Worm (Caenorhabditis elegans) whole organism, L4 larva: ENCODE data around the gene fbxb-71.

Experiments used
- F49E8.2 ChIP-seq: sonication (generic microtip); optimal IDR thresholded peaks from 2 replicates; lab custom pipeline; 2016; ENCODE audit warnings: missing compliant biosample characterization, mild to moderate bottlenecking, missing genetic modification characterization, borderline replicate concordance
- R02D3.7 ChIP-seq: fragments of 150-350 bp; sonication (generic microtip); optimal IDR thresholded peaks from 3 replicates; lab custom pipeline; 2014; ENCODE audit warnings: missing biosample characterization, missing genetic modification characterization
- T20F7.1 ChIP-seq: fragments of 200-800 bp; sonication (Bioruptor generic); optimal IDR thresholded peaks from 2 replicates; lab custom pipeline; 2018; ENCODE audit warnings: mild to moderate bottlenecking, missing genetic modification characterization, missing compliant biosample characterization
- ZK337.2 ChIP-seq: fragments of 200-800 bp; sonication (Bioruptor generic); IDR thresholded peaks from 2 replicates; pipeline ENCODE4 v1.3.6; 2022; ENCODE audit warnings: missing genetic modification reagents, missing genetic modification characterization, missing compliant biosample characterization
- ZK546.5 ChIP-seq, 2 experiments: sonication (generic microtip); optimal IDR thresholded peaks; 2 replicates each; lab custom pipeline; 2017; ENCODE audit warnings: missing biosample characterization in 2 of 2, missing genetic modification characterization in 2 of 2
- aha-1 ChIP-seq: fragments of 150-350 bp; peaks from one replicate; lab custom pipeline; 2014; ENCODE audit warnings: missing biosample characterization, missing genetic modification characterization
- ama-1 ChIP-seq: fragments of 150-350 bp; optimal IDR thresholded peaks from 2 replicates; lab custom pipeline; 2014; ENCODE audit warnings: inconsistent platforms, mixed read lengths
- attf-4 ChIP-seq: sonication (generic microtip); optimal IDR thresholded peaks from 3 replicates; lab custom pipeline; 2017; ENCODE audit warnings: missing biosample characterization, missing genetic modification characterization
- ceh-28 ChIP-seq: fragments of 150-350 bp; optimal IDR thresholded peaks from 2 replicates; lab custom pipeline; 2014; ENCODE audit warnings: missing biosample characterization, missing genetic modification reagents, missing genetic modification characterization
- ceh-32 ChIP-seq: sonication (generic microtip); optimal IDR thresholded peaks from 2 replicates; lab custom pipeline; 2016; ENCODE audit warnings: mild to moderate bottlenecking, missing genetic modification characterization, missing compliant biosample characterization; ENCODE audit not compliant: poor library complexity
- ceh-44 ChIP-seq: fragments of 200-800 bp; sonication (Bioruptor generic); IDR thresholded peaks from 2 replicates; pipeline ENCODE4 v1.3.6; 2022; ENCODE audit warnings: missing genetic modification reagents, missing genetic modification characterization, missing compliant biosample characterization
- ceh-82 ChIP-seq: sonication (generic microtip); optimal IDR thresholded peaks from 2 replicates; lab custom pipeline; 2017; ENCODE audit warnings: missing biosample characterization, missing genetic modification characterization
- daf-16 ChIP-seq, 3 experiments: sonication (generic microtip); optimal IDR thresholded peaks; 2 replicates each; lab custom pipeline; 2016 to 2017; ENCODE audit warnings: missing genetic modification characterization in 3 of 3, missing genetic modification reagents in 3 of 3, mild to moderate bottlenecking in 2 of 3, missing compliant biosample characterization in 2 of 3, missing biosample characterization in 1 of 3, moderate library complexity in 1 of 3
- daf-19 ChIP-seq: fragments of 200-800 bp; sonication (Bioruptor generic); conservative IDR thresholded peaks from 2 replicates; pipeline ENCODE4 v1.3.6; 2022; ENCODE audit warnings: missing genetic modification characterization, missing compliant biosample characterization
- daf-8 ChIP-seq: fragments of 200-800 bp; sonication (Bioruptor generic); IDR thresholded peaks from 2 replicates; pipeline ENCODE4 v1.3.6; 2022; ENCODE audit warnings: missing genetic modification characterization, missing compliant biosample characterization
- dmd-6 ChIP-seq: fragments of 200-800 bp; sonication (Bioruptor generic); IDR thresholded peaks from 2 replicates; pipeline ENCODE4 v1.3.6; 2022; ENCODE audit warnings: missing genetic modification reagents, missing genetic modification characterization, missing compliant biosample characterization
- dpl-1 ChIP-seq: fragments of 150-350 bp; optimal IDR thresholded peaks from 2 replicates; lab custom pipeline; 2014; ENCODE audit warnings: missing biosample characterization, missing genetic modification reagents, missing genetic modification characterization
- dve-1 ChIP-seq: sonication (generic microtip); optimal IDR thresholded peaks from 2 replicates; lab custom pipeline; 2017; ENCODE audit warnings: antibody characterized with exemption, mild to moderate bottlenecking, missing genetic modification characterization, missing compliant biosample characterization; ENCODE audit not compliant: insufficient read depth
- egl-43 ChIP-seq: fragments of 200-800 bp; sonication (Bioruptor generic); IDR thresholded peaks from 2 replicates; pipeline ENCODE4 v1.3.6; 2022; ENCODE audit warnings: missing genetic modification reagents, missing genetic modification characterization, missing compliant biosample characterization
- fkh-10 ChIP-seq: fragments of 150-350 bp; optimal IDR thresholded peaks from 2 replicates; lab custom pipeline; 2014; ENCODE audit warnings: missing biosample characterization, missing genetic modification reagents, missing genetic modification characterization
- hif-1 ChIP-seq, 2 experiments: sonication (generic microtip); optimal IDR thresholded peaks; 2 replicates each; lab custom pipeline; 2016 to 2017; ENCODE audit warnings: missing compliant biosample characterization in 2 of 2, missing genetic modification characterization in 2 of 2, missing genetic modification reagents in 2 of 2, missing genotype in 2 of 2, mild to moderate bottlenecking in 1 of 2
- hlh-11 ChIP-seq: fragments of 200-800 bp; sonication (Bioruptor generic); optimal IDR thresholded peaks from 2 replicates; lab custom pipeline; 2018; ENCODE audit warnings: mild to moderate bottlenecking, missing genetic modification characterization, missing compliant biosample characterization
- lin-13 ChIP-seq: fragments of 150-350 bp; optimal IDR thresholded peaks from 2 replicates; lab custom pipeline; 2014; ENCODE audit warnings: missing biosample characterization, missing genetic modification reagents, missing genetic modification characterization
- madf-5 ChIP-seq, 2 experiments: fragments of 200-800 bp; sonication (Bioruptor generic); IDR thresholded peaks; 2 replicates each; pipeline ENCODE4 v1.3.6; 2022; ENCODE audit warnings: missing compliant biosample characterization in 2 of 2, missing genetic modification characterization in 2 of 2
- mdl-1 ChIP-seq, 2 experiments: fragments of 150-350 bp in 1 of 2; sonication (generic microtip) in 1 of 2; optimal IDR thresholded peaks; 2 replicates each; lab custom pipeline; 2014 to 2017; ENCODE audit warnings: missing biosample characterization in 2 of 2, missing genetic modification characterization in 2 of 2
- mxl-2 ChIP-seq: fragments of 200-800 bp; sonication (Bioruptor generic); conservative IDR thresholded peaks from 2 replicates; pipeline ENCODE4 v1.3.6; 2022; ENCODE audit warnings: missing genetic modification reagents, missing genetic modification characterization, missing compliant biosample characterization
- nhr-102 ChIP-seq: sonication (generic microtip); optimal IDR thresholded peaks from 2 replicates; lab custom pipeline; 2016; ENCODE audit warnings: mild to moderate bottlenecking, missing genetic modification characterization, moderate library complexity, missing compliant biosample characterization
- nhr-111 ChIP-seq: fragments of 200-800 bp; sonication (Bioruptor generic); optimal IDR thresholded peaks from 2 replicates; lab custom pipeline; 2018; ENCODE audit warnings: mild to moderate bottlenecking, missing genetic modification characterization, missing compliant biosample characterization
- nhr-28 ChIP-seq: fragments of 150-350 bp; optimal IDR thresholded peaks from 2 replicates; lab custom pipeline; 2014; ENCODE audit warnings: missing biosample characterization, missing genetic modification characterization
- nhr-42 ChIP-seq: fragments of 200-800 bp; sonication (Bioruptor generic); IDR thresholded peaks from 2 replicates; pipeline ENCODE4 v1.3.6; 2022; ENCODE audit warnings: missing genetic modification characterization, missing compliant biosample characterization
- nhr-77 ChIP-seq: fragments of 150-350 bp; optimal IDR thresholded peaks from 2 replicates; lab custom pipeline; 2014; ENCODE audit warnings: missing biosample characterization, missing genetic modification characterization
- pha-4 ChIP-seq, 2 experiments: fragments of 150-350 bp in 1 of 2; fragments of 200-800 bp in 1 of 2; sonication (Bioruptor generic) in 1 of 2; IDR thresholded peaks in 1 of 2; optimal IDR thresholded peaks in 1 of 2; 2 replicates each; pipeline versions ENCODE4 v1.3.6 to Lab custom; 2014 to 2022; ENCODE audit warnings: missing genetic modification characterization in 2 of 2, missing genetic modification reagents in 2 of 2, missing biosample characterization in 1 of 2, missing compliant biosample characterization in 1 of 2
- php-3 ChIP-seq: fragments of 200-800 bp; sonication (Bioruptor generic); IDR thresholded peaks from 2 replicates; pipeline ENCODE4 v1.3.6; 2022; ENCODE audit warnings: missing genetic modification reagents, missing genetic modification characterization, missing compliant biosample characterization
- pqm-1 ChIP-seq: sonication (generic microtip); optimal IDR thresholded peaks from 2 replicates; lab custom pipeline; 2017; ENCODE audit warnings: missing biosample characterization, missing genetic modification characterization
- set-16 ChIP-seq: fragments of 200-800 bp; sonication (Bioruptor generic); IDR thresholded peaks from 2 replicates; pipeline ENCODE4 v1.3.6; 2022; ENCODE audit warnings: missing genetic modification reagents, missing genetic modification characterization, missing compliant biosample characterization
- unc-39 ChIP-seq: sonication (generic microtip); optimal IDR thresholded peaks from 2 replicates; lab custom pipeline; 2017; ENCODE audit warnings: missing biosample characterization, missing genetic modification characterization
- vab-7 ChIP-seq: fragments of 200-800 bp; sonication (Bioruptor generic); IDR thresholded peaks from 2 replicates; pipeline ENCODE4 v1.3.6; 2022; ENCODE audit warnings: missing genetic modification reagents, missing genetic modification characterization, missing compliant biosample characterization
- zag-1 ChIP-seq: fragments of 150-350 bp; optimal IDR thresholded peaks from 2 replicates; lab custom pipeline; 2014; ENCODE audit warnings: missing biosample characterization, missing genetic modification characterization
- zfp-2 ChIP-seq: sonication (generic microtip); optimal IDR thresholded peaks from 2 replicates; lab custom pipeline; 2016; ENCODE audit warnings: mild to moderate bottlenecking, missing genetic modification characterization, missing compliant biosample characterization
- zip-2 ChIP-seq: fragments of 150-350 bp; optimal IDR thresholded peaks from 2 replicates; lab custom pipeline; 2014; ENCODE audit warnings: missing biosample characterization, missing genetic modification characterization
- ztf-11 ChIP-seq: fragments of 150-350 bp; optimal IDR thresholded peaks from 2 replicates; lab custom pipeline; 2014; ENCODE audit warnings: missing biosample characterization, missing genetic modification characterization

Gene fbxb-71

ce11 chrX:3283189-3283588 lies 20.5 kb downstream of the fbxb-71 start (continued):
- peak; percentile 58 for TF ChIP-seq dmd-6
- peak; percentile 73 for TF ChIP-seq aha-1 (tag; lab: Kevin White, UChicago)
- TF ChIP-seq ceh-44 (GFP tag; lab: Robert Waterston, UW), result no peak
- TF ChIP-seq nhr-102 (tag; lab: Kevin White, UChicago), result no peak
- TF ChIP-seq unc-39, result no peak
- TF ChIP-seq madf-5 (GFP tag; IDR thresholded peaks at IDR 0.05; lab: Robert Waterston, UW), result no peak
- no peak for TF ChIP-seq ZK546.5 (tag; optimal IDR thresholded peaks at IDR 0.05; lab: Kevin White, UChicago)
- no peak for TF ChIP-seq nhr-77 (tag; lab: Kevin White, UChicago)
- TF ChIP-seq nhr-111 (GFP tag; lab: Kevin White, UChicago), result no peak
- no peak for TF ChIP-seq dpl-1
- TF ChIP-seq daf-16 (GFP tag; optimal IDR thresholded peaks at IDR 0.05; lab: Kevin White, UChicago), result no peak
- peak; percentile 69 for TF ChIP-seq daf-16 (tag; optimal IDR thresholded peaks at IDR 0.05; lab: Kevin White, UChicago)
- peak; percentile 58; the same call in 1 of the 2 replicates for TF ChIP-seq php-3 (GFP tag; lab: Robert Waterston, UW)
- no peak for TF ChIP-seq zfp-2 (tag; lab: Kevin White, UChicago)
- no peak for TF ChIP-seq pqm-1
- TF ChIP-seq dve-1 (tag; lab: Kevin White, UChicago), result peak; percentile 29
- no peak for TF ChIP-seq F49E8.2
- TF ChIP-seq mxl-2 (GFP tag; lab: Robert Waterston, UW), result no peak
- no peak for TF ChIP-seq set-16 (GFP tag; lab: Robert Waterston, UW)
- TF ChIP-seq daf-8 (GFP tag; lab: Robert Waterston, UW), result no peak
- no peak for TF ChIP-seq zag-1 (tag; lab: Kevin White, UChicago)
- TF ChIP-seq nhr-42, result no peak
- TF ChIP-seq vab-7, result no peak
- TF ChIP-seq ZK337.2 (GFP tag; lab: Robert Waterston, UW), result no peak
- TF ChIP-seq lin-13 (GFP tag; lab: Kevin White, UChicago), result no peak
- TF ChIP-seq nhr-28, result peak; percentile 5
- TF ChIP-seq egl-43, result no peak
- no peak for TF ChIP-seq T20F7.1
- TF ChIP-seq, all 104 proteins: peak for 10

DNA sequence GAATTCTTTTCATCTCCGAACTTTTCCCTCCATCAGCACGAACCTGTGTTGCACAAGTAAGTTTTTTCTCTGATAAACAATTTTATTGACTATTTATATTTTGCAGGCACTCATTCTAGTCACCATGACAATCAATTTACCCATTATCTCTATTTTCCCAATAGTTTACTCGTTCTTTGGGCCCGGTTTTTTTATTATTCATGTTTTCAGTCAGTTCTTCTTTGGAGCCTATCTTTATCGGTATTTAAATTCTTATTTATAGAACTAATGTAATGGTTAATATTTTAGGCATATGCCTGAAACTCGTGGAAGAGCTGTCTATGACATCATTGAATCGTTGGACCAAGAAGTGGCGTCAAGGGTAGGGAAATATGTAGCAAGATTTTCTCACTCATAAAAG lies 22.3 kb downstream of the fbxb-71 start:
- no peak for TF ChIP-seq daf-19 (GFP tag; lab: Robert Waterston, UW)
- no peak for TF ChIP-seq R02D3.7 (tag; lab: Kevin White, UChicago)
- TF ChIP-seq dve-1 (tag; lab: Kevin White, UChicago), result peak; percentile 19
- no peak for TF ChIP-seq daf-16 (GFP tag; optimal IDR thresholded peaks at IDR 0.05; lab: Kevin White, UChicago)
- peak; percentile 95 for TF ChIP-seq daf-16 (tag; optimal IDR thresholded peaks at IDR 0.05; lab: Kevin White, UChicago)
- peak; percentile 54; the same call in 1 of the 2 replicates for TF ChIP-seq php-3 (GFP tag; lab: Robert Waterston, UW)
- TF ChIP-seq dmd-6, result peak; percentile 18; the same call in 1 of the 2 replicates
- TF ChIP-seq, all 104 proteins: peak for 4

DNA sequence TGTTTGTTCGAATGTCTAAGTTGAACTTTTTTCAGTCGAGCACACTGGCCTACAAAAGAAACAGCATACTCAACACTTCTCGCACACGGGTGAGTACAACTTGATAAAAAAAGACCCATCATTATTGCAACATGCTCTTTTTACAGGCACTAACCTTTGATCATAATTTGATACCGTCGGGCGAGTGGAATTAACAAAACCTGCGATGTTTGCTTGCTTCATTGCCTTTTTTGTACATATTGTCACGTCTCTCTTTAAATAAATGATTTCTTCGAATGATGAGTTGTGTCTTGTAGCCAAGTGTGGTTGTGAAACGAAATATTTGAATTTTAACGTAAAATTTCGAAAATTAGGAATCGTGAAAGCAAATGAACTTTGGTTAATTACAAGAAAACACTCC lies 22.7 kb downstream of the fbxb-71 start:
- TF ChIP-seq zip-2, result no peak
- TF ChIP-seq pha-4 (GFP tag; IDR thresholded peaks at IDR 0.05; lab: Robert Waterston, UW), result no peak
- no peak for TF ChIP-seq pha-4 (tag; optimal IDR thresholded peaks at IDR 0.05; lab: Kevin White, UChicago)
- TF ChIP-seq ceh-28 (tag; lab: Kevin White, UChicago), result no peak
- no peak for TF ChIP-seq ztf-11 (tag; lab: Kevin White, UChicago)
- TF ChIP-seq daf-16 (GFP tag; optimal IDR thresholded peaks at IDR 0.05; lab: Kevin White, UChicago), result no peak
- TF ChIP-seq daf-16 (tag; optimal IDR thresholded peaks at IDR 0.05; lab: Kevin White, UChicago), result peak; percentile 53
- peak; percentile 67 for TF ChIP-seq aha-1 (tag; lab: Kevin White, UChicago)
- peak; percentile 20 for TF ChIP-seq nhr-77 (tag; lab: Kevin White, UChicago)
- peak; percentile 69 for TF ChIP-seq dmd-6
- TF ChIP-seq dve-1 (tag; lab: Kevin White, UChicago), result peak; percentile 55
- TF ChIP-seq mdl-1 (tag; optimal IDR thresholded peaks at IDR 0.05; lab: Kevin White, UChicago), result peak in 1 of 2 experiments; percentile 43
- no peak for TF ChIP-seq hif-1 (tag; optimal IDR thresholded peaks at IDR 0.05; lab: Kevin White, UChicago)
- TF ChIP-seq attf-4 (tag; lab: Kevin White, UChicago), result no peak
- peak; percentile 72 for TF ChIP-seq pqm-1
- TF ChIP-seq daf-8 (GFP tag; lab: Robert Waterston, UW), result no peak
- TF ChIP-seq ceh-82 (tag; lab: Kevin White, UChicago), result no peak
- peak; percentile 58 for TF ChIP-seq hlh-11 (tag; lab: Kevin White, UChicago)
- TF ChIP-seq nhr-28, result peak; percentile 85
- no peak for TF ChIP-seq ama-1
- TF ChIP-seq fkh-10 (GFP tag; lab: Kevin White, UChicago), result no peak
- TF ChIP-seq ceh-32 (tag; lab: Kevin White, UChicago), result no peak
